Fruit fly (Drosophila melanogaster): ENCODE data around the gene CG11983.

CG11983 gene

DNA sequence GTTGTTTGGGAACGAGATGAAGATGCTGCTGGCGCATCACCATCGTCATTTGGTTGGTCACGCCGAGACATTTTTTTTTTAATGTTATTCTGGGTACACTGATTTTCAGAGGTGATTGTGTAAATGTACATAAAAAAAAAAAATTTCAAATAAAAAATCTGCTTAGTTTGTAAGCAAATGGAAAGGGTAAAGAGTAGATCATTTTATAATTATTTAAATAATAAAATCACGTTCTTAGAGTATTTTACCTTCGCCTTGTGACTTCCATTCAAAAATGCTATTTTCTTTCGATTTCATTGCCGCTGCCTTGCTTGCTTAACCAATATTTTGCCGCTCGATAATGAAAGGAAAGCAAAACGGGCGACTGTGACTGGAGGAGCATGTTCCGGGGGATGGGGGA lies 29.4 kb upstream of the CG11983 start:
- TF ChIP-seq Dif (GFP tag; optimal IDR thresholded peaks at IDR 0.05; ENCODE audit: partially characterized antibody) (no peak), Dfd (GFP tag; optimal IDR thresholded peaks at IDR 0.05) (no peak), OdsH (GFP tag; optimal IDR thresholded peaks at IDR 0.05) (peak; percentile 32), rgr (GFP tag; optimal IDR thresholded peaks at IDR 0.05) (peak; percentile 65), ey (GFP tag; optimal IDR thresholded peaks at IDR 0.05) (peak; percentile 58), Jra (GFP tag; optimal IDR thresholded peaks at IDR 0.05) (no peak), woc (GFP tag; optimal IDR thresholded peaks at IDR 0.05) (peak; percentile 67), Mio (GFP tag; optimal IDR thresholded peaks at IDR 0.05) (no peak), brk (GFP tag; optimal IDR thresholded peaks at IDR 0.05) (peak; percentile 57), pan (optimal IDR thresholded peaks at IDR 0.05) (no peak), N (GFP tag; optimal IDR thresholded peaks at IDR 0.05) (no peak), usp (GFP tag; optimal IDR thresholded peaks at IDR 0.05) (no peak), jim (GFP tag; optimal IDR thresholded peaks at IDR 0.05) (no peak), Hr83 (GFP tag; optimal IDR thresholded peaks at IDR 0.05; ENCODE audit: poor library complexity, severe bottlenecking) (no peak), CrebA (GFP tag; optimal IDR thresholded peaks at IDR 0.05; ENCODE audit: borderline replicate concordance) (no peak), h (GFP tag; optimal IDR thresholded peaks at IDR 0.05) (peak; percentile 74), dl (GFP tag; optimal IDR thresholded peaks at IDR 0.05; ENCODE audit: insufficient read depth in 1 of 2, partially characterized antibody in 2 of 2) (no peak), Abd-B (GFP tag; optimal IDR thresholded peaks at IDR 0.05) (no peak), psq (GFP tag; optimal IDR thresholded peaks at IDR 0.05) (peak; percentile 64), Hr78 (GFP tag; optimal IDR thresholded peaks at IDR 0.05) (no peak), fru (GFP tag; optimal IDR thresholded peaks at IDR 0.05) (peak; percentile 73), GATAd (GFP tag; optimal IDR thresholded peaks at IDR 0.05) (no peak), dmrt93B (GFP tag; optimal IDR thresholded peaks at IDR 0.05) (peak; percentile 40), HLH106 (tag; optimal IDR thresholded peaks at IDR 0.05) (peak; percentile 58), sage (GFP tag; optimal IDR thresholded peaks at IDR 0.05) (peak; percentile 52), tai (GFP tag; optimal IDR thresholded peaks at IDR 0.05) (peak; percentile 38), CG32264 (GFP tag; optimal IDR thresholded peaks at IDR 0.05) (peak; percentile 6), Hnf4 (GFP tag; optimal IDR thresholded peaks at IDR 0.05) (peak; percentile 18), lola (GFP tag; optimal IDR thresholded peaks at IDR 0.05) (no peak), Myc (optimal IDR thresholded peaks at IDR 0.05) (no peak), Vsx2 (GFP tag; optimal IDR thresholded peaks at IDR 0.05; ENCODE audit: partially characterized antibody) (no peak), Rel (GFP tag; optimal IDR thresholded peaks at IDR 0.05) (peak; percentile 42), Rel (tag; optimal IDR thresholded peaks at IDR 0.05) (no peak), Sp1 (GFP tag; optimal IDR thresholded peaks at IDR 0.05) (peak; percentile 78), foxo (GFP tag; optimal IDR thresholded peaks at IDR 0.05) (peak in 1 of 2 experiments; percentile 69), dsf (GFP tag; optimal IDR thresholded peaks at IDR 0.05; ENCODE audit: borderline replicate concordance) (no peak), CG9705 (GFP tag; optimal IDR thresholded peaks at IDR 0.05) (no peak), sv (GFP tag; optimal IDR thresholded peaks at IDR 0.05) (no peak), br (GFP tag; optimal IDR thresholded peaks at IDR 0.05) (peak; percentile 40)

DNA sequence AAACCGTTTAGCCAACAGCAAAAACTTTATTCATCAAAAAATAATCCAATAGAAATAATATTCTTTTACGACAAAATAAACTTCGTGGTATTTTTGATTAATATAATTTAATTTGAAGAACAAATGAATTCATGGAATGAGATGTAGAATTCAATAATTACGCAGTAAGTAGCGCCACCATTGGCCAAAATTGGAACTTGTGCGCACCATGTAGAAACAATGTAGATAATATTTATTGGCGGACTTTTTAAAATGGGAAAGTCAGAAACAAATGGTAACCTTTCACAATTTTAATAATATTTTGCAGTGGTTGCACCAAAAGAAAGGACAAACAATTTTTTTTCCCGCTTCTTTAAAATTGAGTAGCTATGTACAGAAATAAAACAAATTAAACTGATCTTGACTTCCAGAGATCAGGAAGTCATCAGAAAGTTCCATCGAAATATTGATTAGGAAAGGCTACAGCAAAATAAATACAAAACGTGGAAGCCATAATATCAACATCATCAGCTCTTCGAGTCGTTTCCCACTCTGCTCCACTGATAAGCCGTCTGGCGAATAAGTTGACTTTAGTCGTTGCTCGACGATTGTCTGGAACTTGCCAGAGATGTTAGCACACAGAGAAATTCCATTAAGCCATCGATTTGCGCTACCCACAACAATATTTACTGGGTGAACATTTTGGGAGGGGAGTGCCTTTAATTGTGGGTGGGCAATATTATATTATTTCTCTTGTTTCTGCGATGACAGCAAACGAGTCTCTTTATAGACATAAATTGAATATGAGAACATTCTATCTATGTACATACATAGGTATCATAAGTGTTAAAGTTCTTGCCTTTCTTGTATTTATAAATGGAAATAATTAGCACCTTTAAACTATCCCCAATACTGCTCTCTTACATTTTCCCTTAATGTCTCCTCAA lies 28.0 kb upstream of the CG11983 start:
- TF ChIP-seq brk (GFP tag; optimal IDR thresholded peaks at IDR 0.05) (peak; percentile 13), foxo (GFP tag; optimal IDR thresholded peaks at IDR 0.05) (peak in 1 of 2 experiments; percentile 7), dmrt93B (GFP tag; optimal IDR thresholded peaks at IDR 0.05) (no peak), Vsx2 (GFP tag; optimal IDR thresholded peaks at IDR 0.05; ENCODE audit: partially characterized antibody) (no peak), tai (GFP tag; optimal IDR thresholded peaks at IDR 0.05) (no peak), h (GFP tag; optimal IDR thresholded peaks at IDR 0.05) (peak; percentile 13), OdsH (GFP tag; optimal IDR thresholded peaks at IDR 0.05) (no peak), Hnf4 (GFP tag; optimal IDR thresholded peaks at IDR 0.05) (no peak), fru (GFP tag; optimal IDR thresholded peaks at IDR 0.05) (peak; percentile 23), GATAd (GFP tag; optimal IDR thresholded peaks at IDR 0.05) (no peak)
